Worm (Caenorhabditis elegans) whole organism, midembryonic: ENCODE data around the gene gex-4.

ENCODE experiments used
- T22C8.4 ChIP-seq: fragments of 200-800 bp; sonication (Bioruptor generic); IDR thresholded peaks from 2 replicates; pipeline ENCODE4 v1.3.6; 2022; ENCODE audit warnings: missing genetic modification characterization, missing compliant biosample characterization
- cog-1 ChIP-seq: sonication (generic microtip); optimal IDR thresholded peaks from 2 replicates; lab custom pipeline; 2016; ENCODE audit warnings: missing genetic modification characterization, missing compliant biosample characterization
- flt-1 ChIP-seq: fragments of 200-800 bp; sonication (Bioruptor generic); IDR thresholded peaks from 2 replicates; pipeline ENCODE4 v1.3.6; 2022; ENCODE audit warnings: missing genetic modification characterization, missing compliant biosample characterization
- klf-2 ChIP-seq: fragments of 200-800 bp; sonication (Bioruptor generic); conservative IDR thresholded peaks from 2 replicates; pipeline ENCODE4 v1.3.6; 2022; ENCODE audit warnings: missing genetic modification reagents, missing genetic modification characterization, missing compliant biosample characterization
- med-1 ChIP-seq: sonication (generic microtip); optimal IDR thresholded peaks from 2 replicates; lab custom pipeline; 2017; ENCODE audit warnings: missing genetic modification characterization, mild to moderate bottlenecking, missing compliant biosample characterization, antibody characterized with exemption, missing genetic modification reagents; ENCODE audit not compliant: insufficient read depth
- ref-1 ChIP-seq: fragments of 200-800 bp; sonication (Bioruptor generic); conservative IDR thresholded peaks from 2 replicates; pipeline ENCODE4 v1.3.6; 2022; ENCODE audit warnings: missing genetic modification reagents, missing genetic modification characterization, missing compliant biosample characterization
- ztf-23 ChIP-seq: fragments of 200-800 bp; sonication (Bioruptor generic); IDR thresholded peaks from 2 replicates; pipeline ENCODE4 v1.3.6; 2022; ENCODE audit warnings: missing genetic modification reagents, missing genetic modification characterization, missing compliant biosample characterization
- ztf-29 ChIP-seq: fragments of 200-800 bp; sonication (Bioruptor generic); IDR thresholded peaks from 2 replicates; pipeline ENCODE4 v1.3.6; 2022; ENCODE audit warnings: missing genetic modification reagents, missing genetic modification characterization, missing compliant biosample characterization

DNA sequence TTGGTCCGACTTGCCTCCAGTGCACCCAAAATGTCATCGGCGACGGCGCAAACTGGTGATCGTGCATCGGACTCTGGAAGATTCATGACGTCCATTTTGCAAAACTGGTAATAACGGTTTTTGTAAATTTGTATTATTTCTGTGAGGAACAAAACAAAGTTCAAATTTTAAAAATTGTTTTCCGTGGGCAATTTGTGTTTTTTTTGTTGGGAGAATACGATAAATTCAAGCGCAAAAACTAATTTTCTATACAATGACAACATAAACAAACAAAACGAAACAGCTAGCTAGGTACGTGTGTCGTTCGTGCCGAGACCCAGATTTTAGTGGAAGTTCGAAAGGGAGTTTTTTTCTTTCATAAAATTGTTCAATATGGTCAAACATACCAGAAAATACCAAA lies 35.5 kb downstream of the gex-4 start, which contains the start of gene Y75B8A.10:
- TF ChIP-seq med-1 (GFP tag; lab: Kevin White, UChicago), result no peak
- TF ChIP-seq flt-1 (GFP tag; lab: Robert Waterston, UW), result no peak
- TF ChIP-seq ref-1 (GFP tag; lab: Robert Waterston, UW), result no peak
- no peak for TF ChIP-seq cog-1 (tag; lab: Kevin White, UChicago)
- no peak for TF ChIP-seq T22C8.4 (GFP tag; lab: Robert Waterston, UW)
- TF ChIP-seq ztf-23 (GFP tag; lab: Robert Waterston, UW), result no peak
- TF ChIP-seq ztf-29 (GFP tag; lab: Robert Waterston, UW), result no peak
- TF ChIP-seq klf-2 (GFP tag; lab: Robert Waterston, UW), result no peak
